Comparison of ENCODE assay signal across 3 fruit fly cellular contexts in genomic region chr3L:3270736-3271135, dm6.
TF ChIP-seq lines count a peak whose summit lies in the region.

CG14960 (plus strand) TSS chr3L:3271036.

- peak; percentile 35 for TF ChIP-seq CTCF in whole organism, embryonic (GFP tag; optimal IDR thresholded peaks at IDR 0.05; lab: Kevin White, UChicago)

TF ChIP-seq in whole organism, embryonic, 481 proteins besides CTCF, POLR2A, EP300 and RAD21:
- TF ChIP-seq zen (tag; optimal IDR thresholded peaks at IDR 0.05; lab: Kevin White, UChicago), result no peak
- TF ChIP-seq Ets65A (GFP tag; lab: Kevin White, UChicago), result peak; percentile 12
- peak; percentile 10 for TF ChIP-seq Blimp-1 (GFP tag; optimal IDR thresholded peaks at IDR 0.05; lab: Kevin White, UChicago)
- TF ChIP-seq CG2199 (GFP tag; IDR thresholded peaks at IDR 0.05; lab: Robert Waterston, UW), result no peak
- TF ChIP-seq CG12155 (GFP tag; optimal IDR thresholded peaks at IDR 0.05; lab: Kevin White, UChicago), result no peak
- TF ChIP-seq CG8478 (optimal IDR thresholded peaks at IDR 0.05; lab: Kevin White, UChicago), result no peak
- no peak for TF ChIP-seq CG7987 (GFP tag; optimal IDR thresholded peaks at IDR 0.05; lab: Kevin White, UChicago)
- TF ChIP-seq repo (GFP tag; optimal IDR thresholded peaks at IDR 0.05; lab: Kevin White, UChicago), result no peak
- no peak for TF ChIP-seq CG15269 (tag; optimal IDR thresholded peaks at IDR 0.05; lab: Kevin White, UChicago)
- TF ChIP-seq CG34376 (GFP tag; optimal IDR thresholded peaks at IDR 0.05; lab: Kevin White, UChicago), result no peak

TF ChIP-seq in whole organism, prepupa, 60 proteins besides CTCF, POLR2A, EP300 and RAD21:
- TF ChIP-seq Eip78C (GFP tag; lab: Kevin White, UChicago) (peak; percentile 54), CG8119 (GFP tag; IDR thresholded peaks at IDR 0.05; lab: Robert Waterston, UW) (no peak), svp (GFP tag; lab: Kevin White, UChicago) (no peak), CG6808 (GFP tag; optimal IDR thresholded peaks at IDR 0.05; lab: Kevin White, UChicago) (no peak), CG6163 (GFP tag; IDR thresholded peaks at IDR 0.05; lab: Robert Waterston, UW) (peak; percentile 30; the same call in 1 of the 3 replicates)

TF ChIP-seq in whole organism, pupa, 21 proteins besides CTCF, POLR2A, EP300 and RAD21:
- no peak for TF ChIP-seq CG10348 (GFP tag; IDR thresholded peaks at IDR 0.05; lab: Robert Waterston, UW)
- no peak for TF ChIP-seq CG34367 (tag; optimal IDR thresholded peaks at IDR 0.05; lab: Kevin White, UChicago)
- TF ChIP-seq CG13204 (GFP tag; optimal IDR thresholded peaks at IDR 0.05; lab: Kevin White, UChicago), result no peak
- TF ChIP-seq CG8159 (tag; optimal IDR thresholded peaks at IDR 0.05; lab: Kevin White, UChicago), result no peak
- TF ChIP-seq CG14655 (GFP tag; optimal IDR thresholded peaks at IDR 0.05; lab: Kevin White, UChicago), result no peak
- TF ChIP-seq CG4496 (GFP tag; IDR thresholded peaks at IDR 0.05; lab: Robert Waterston, UW), result 0 out of 3 replicates have a peak, but pooled peaks have one; percentile 22
- no peak for TF ChIP-seq CG9948 (tag; optimal IDR thresholded peaks at IDR 0.05; lab: Kevin White, UChicago)

Comparison
In these comparisons a context has a peak if more than half of its experiments do, and no peak if none do; other contexts are left out.
1. Of the 7 proteins assayed by ChIP-seq in both whole organism, embryonic and whole organism, prepupa: peak only in whole organism, embryonic: Blimp-1; only in whole organism, prepupa: none; in both: none; in neither: 6.